Fruit fly (Drosophila melanogaster) whole organism, larva: ENCODE results near the gene Rbcn-3A.

Experiments
- noc ChIP-seq: fragments of 200-800 bp; sonication (Bioruptor generic); optimal IDR thresholded peaks from 3 replicates; lab custom pipeline; 2019; ENCODE audit warnings: missing biosample characterization, mild to moderate bottlenecking, missing genetic modification characterization, moderate library complexity

Rbcn-3A gene

DNA sequence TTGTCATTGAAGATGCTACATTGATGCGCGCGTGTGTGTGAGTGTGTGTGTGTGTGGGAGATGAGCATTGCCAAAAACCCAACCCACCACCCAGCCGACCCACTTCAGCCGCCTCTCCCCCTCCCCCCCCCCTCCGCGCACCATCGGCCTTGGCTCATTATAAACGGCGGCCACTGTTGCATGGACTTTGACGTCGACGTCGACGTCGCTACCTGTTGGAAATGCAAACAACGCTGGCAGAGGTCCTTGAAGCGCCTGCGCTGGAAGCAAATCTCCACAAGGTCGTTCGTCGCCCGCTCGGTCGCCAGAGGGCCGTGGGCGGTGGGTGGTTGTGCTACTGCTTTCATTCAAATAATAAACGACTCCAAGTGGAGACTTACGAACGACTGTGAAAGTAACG lies 38.6 kb downstream of the Rbcn-3A start:
- TF ChIP-seq noc, result no peak

DNA sequence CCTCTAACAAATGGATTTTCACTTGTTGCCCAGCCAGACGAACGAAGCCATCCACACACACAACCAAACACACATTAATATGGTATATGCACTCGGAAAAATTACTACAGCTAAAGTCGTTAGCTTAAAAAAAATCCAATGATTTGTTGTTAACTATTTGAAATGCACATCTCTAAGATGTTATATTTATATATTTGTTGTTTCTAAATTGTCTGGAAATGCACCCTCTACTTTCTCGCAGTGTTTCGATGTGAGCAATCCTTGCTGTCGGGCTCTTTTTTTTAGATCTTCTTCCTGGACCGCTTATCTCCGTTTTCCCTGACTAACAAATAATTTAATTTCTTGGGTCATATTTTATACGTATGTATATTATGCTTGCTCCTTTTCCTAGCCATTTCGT lies 50.2 kb downstream of the Rbcn-3A start:
- TF ChIP-seq noc, result no peak

DNA sequence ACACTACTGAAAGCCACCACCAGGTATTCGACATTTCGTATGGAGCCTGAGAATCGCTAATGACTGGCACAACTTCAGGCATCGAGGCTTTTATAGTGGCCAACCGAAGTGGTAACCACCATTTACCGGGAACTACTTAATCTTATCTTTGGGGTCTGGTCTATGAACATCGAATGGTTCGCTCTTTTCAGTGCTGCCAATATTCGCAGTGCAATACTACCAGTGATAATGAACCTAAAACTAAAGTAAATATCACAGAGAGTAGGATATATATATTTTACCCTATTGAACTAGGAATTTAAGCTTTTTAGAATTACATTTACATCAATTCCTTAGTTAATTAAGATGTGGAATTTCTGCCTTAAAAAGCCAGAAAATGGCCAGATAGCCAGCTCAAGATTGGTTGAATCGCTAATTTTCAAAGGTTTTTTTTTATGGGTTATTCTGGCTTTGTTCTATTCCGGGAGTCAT lies 52.7 kb downstream of the Rbcn-3A start, which contains the start of gene vanin-like:
TSS of gene vanin-like (minus strand) at position 51 of the 471 bp plus-strand sequence.
- no peak for TF ChIP-seq noc

DNA sequence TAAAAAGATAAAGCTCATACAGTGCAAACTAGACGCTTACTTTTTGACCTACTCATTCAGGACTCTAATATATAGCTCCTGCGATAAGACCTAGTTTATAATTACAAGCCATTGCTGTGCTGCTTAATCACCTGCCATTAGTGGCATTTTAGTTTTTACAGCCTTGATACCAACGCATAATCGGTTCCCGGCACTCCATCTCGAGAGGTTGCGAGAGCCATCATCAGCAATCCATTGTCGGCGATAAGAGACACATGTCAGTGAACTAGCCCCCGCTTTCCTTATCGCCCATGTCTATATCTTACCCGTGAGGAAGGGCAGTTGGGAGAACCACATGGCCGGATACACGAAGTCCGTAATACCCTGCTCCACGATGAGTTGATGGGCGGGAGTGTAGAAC lies 53.8 kb downstream of the Rbcn-3A start:
- TF ChIP-seq noc, result no peak

DNA sequence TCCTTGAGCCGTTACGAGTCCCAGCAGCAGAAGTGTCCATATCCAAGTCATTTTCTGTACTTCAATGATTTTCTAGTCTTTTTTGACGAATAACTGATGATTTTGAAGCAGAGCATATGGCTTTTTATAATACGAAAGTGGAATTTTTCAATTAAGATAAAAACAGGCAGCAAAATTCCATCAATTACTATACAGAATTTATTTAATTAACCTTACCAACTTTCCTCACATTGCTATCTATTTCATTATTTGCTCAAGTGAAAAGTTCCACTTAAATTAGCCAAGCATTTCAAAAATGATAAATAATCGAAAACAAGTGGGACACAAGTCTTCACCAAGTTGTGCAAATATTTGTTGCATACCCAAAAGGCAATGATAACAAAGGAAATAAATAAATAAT lies 55.5 kb downstream of the Rbcn-3A start, which contains the start of gene CG43090:
TSS of gene CG43090 (minus strand) at position 101 of the 400 bp plus-strand sequence.
- TF ChIP-seq noc, result no peak

DNA sequence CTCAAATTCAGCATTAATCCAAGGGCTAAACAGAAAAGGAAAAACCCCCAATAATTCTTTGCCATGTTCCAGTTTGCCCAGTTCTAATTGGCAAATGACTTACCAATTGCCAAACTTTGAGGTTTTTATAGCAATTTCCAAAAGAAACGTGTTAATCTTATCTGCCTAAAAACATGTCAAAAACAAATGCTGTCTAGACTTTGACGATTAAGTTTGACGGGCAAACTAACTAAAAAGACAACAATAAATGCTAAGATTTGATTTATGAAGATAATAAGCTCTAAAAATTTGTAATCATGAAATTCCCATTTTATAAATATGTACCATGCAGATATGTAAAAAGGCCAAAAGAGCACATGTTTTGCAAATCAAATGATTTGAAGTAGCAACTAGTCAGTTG lies 56.7 kb downstream of the Rbcn-3A start, which contains the start of gene CG32751:
TSS of gene CG32751 (minus strand) at position 101 of the 400 bp plus-strand sequence.
- TF ChIP-seq noc, result no peak

DNA sequence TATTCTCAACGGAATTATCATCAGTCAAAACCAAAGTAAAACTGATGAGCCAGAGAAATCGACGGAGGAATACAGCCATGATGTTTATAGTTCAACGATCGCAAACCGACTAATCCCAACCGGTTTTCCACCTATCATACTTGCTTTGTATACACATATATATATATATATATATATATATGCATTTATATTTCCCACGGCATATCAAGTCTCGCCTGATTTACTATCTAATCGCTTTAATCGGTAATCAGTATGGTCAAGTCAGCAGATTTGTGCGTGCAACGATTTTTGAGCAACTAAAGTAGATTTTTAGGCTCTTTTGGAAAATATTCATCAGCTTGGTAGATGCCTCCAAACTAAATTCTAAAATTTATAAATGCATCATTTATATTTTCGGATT lies 58.9 kb downstream of the Rbcn-3A start, which contains the start of gene CG32750:
TSS of gene CG32750 (minus strand) at position 101 of the 400 bp plus-strand sequence.
- TF ChIP-seq noc, result no peak

DNA sequence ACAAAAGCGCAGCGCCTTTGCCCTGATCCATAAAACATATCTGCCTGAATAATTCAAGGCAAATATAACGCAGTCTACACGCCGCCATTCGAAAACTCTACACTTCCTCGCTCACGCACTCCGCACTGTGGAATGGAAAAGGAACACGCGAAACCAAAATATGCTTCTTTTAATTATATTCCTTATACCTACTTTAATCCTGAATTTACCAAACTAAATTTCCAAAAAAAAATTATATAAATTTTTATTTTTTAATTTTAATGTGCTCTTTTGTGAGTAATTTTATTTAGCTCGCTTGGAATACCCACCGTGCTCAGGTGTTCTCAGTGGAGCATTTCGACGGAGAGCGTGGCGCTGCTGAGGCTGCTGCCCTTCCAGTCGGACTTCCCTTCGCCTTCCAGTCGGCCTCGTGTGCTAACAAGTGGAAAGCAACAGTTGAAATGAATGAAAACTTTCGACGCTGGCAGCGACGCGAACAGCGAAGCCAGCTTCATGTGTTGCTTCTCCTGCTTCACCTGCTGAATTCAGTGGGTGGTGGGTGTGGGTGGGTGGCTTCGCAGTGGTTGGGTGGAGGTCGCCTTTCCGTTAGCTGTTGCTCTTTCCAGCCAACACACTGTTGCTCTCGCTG lies 62.0 kb downstream of the Rbcn-3A start:
- peak; percentile 32 for TF ChIP-seq noc

DNA sequence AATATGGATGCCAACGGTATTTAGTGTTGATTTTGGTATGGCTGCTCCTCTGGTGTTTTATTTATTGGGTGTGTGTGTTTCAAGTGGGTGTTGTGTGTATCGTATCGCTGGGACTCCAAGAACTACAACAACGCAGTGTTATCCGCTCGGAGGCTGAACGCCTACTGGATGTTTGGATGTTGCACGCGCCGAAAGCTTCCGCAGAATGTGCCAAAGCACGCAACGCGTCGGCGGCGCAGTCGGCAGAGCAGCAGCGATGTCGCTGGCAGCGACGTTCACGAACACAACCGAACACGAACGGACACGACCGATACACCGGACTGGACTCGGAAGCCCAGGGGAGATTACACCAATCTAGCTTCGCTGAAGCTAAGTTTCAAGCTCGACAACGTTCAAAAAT lies 63.0 kb downstream of the Rbcn-3A start, which contains the start of gene Ca-alpha1T:
TSS of gene Ca-alpha1T (minus strand) at position 152 of the 400 bp plus-strand sequence.
- TF ChIP-seq noc, result no peak
